Fruit fly (Drosophila melanogaster): Measurements from ENCODE around the gene gny.
A peak's percentile ranks its signal among the peaks of the same experiment; 100 is the strongest.

The gny gene

dm6 chr2L:10387869-10388726, 8.2 kb downstream of the gny start, which contains the start of gene da:
da (plus strand) TSS chr2L:10388105.
- TF ChIP-seq Myc (optimal IDR thresholded peaks at IDR 0.05) (no peak), GATAd (GFP tag; optimal IDR thresholded peaks at IDR 0.05) (no peak), dl (GFP tag; optimal IDR thresholded peaks at IDR 0.05; ENCODE audit: insufficient read depth in 1 of 2, partially characterized antibody in 2 of 2) (no peak), OdsH (GFP tag; optimal IDR thresholded peaks at IDR 0.05) (no peak), Rel (GFP tag; optimal IDR thresholded peaks at IDR 0.05) (no peak), Rel (tag; optimal IDR thresholded peaks at IDR 0.05) (peak; percentile 39), Hnf4 (GFP tag; optimal IDR thresholded peaks at IDR 0.05) (peak; percentile 52), Sp1 (GFP tag; optimal IDR thresholded peaks at IDR 0.05) (peak; percentile 47), dmrt93B (GFP tag; optimal IDR thresholded peaks at IDR 0.05) (no peak), fru (GFP tag; optimal IDR thresholded peaks at IDR 0.05) (peak; percentile 39), rgr (GFP tag; optimal IDR thresholded peaks at IDR 0.05) (peak; percentile 55), ey (GFP tag; optimal IDR thresholded peaks at IDR 0.05) (peak; percentile 33), jim (GFP tag; optimal IDR thresholded peaks at IDR 0.05) (no peak), Jra (GFP tag; optimal IDR thresholded peaks at IDR 0.05) (peak; percentile 56), CrebA (GFP tag; optimal IDR thresholded peaks at IDR 0.05; ENCODE audit: borderline replicate concordance) (no peak), foxo (GFP tag; optimal IDR thresholded peaks at IDR 0.05) (peak in 1 of 2 experiments; percentile 24), N (GFP tag; optimal IDR thresholded peaks at IDR 0.05) (peak; percentile 94), h (GFP tag; optimal IDR thresholded peaks at IDR 0.05) (peak; percentile 56), dsf (GFP tag; optimal IDR thresholded peaks at IDR 0.05; ENCODE audit: borderline replicate concordance) (no peak), CG9705 (GFP tag; optimal IDR thresholded peaks at IDR 0.05) (peak; percentile 12), Hr83 (GFP tag; optimal IDR thresholded peaks at IDR 0.05; ENCODE audit: poor library complexity, severe bottlenecking) (no peak), woc (GFP tag; optimal IDR thresholded peaks at IDR 0.05) (peak; percentile 64), Dif (GFP tag; optimal IDR thresholded peaks at IDR 0.05; ENCODE audit: partially characterized antibody) (no peak), Vsx2 (GFP tag; optimal IDR thresholded peaks at IDR 0.05; ENCODE audit: partially characterized antibody) (no peak), psq (GFP tag; optimal IDR thresholded peaks at IDR 0.05) (peak; percentile 8), pan (optimal IDR thresholded peaks at IDR 0.05) (no peak), brk (GFP tag; optimal IDR thresholded peaks at IDR 0.05) (no peak), HLH106 (tag; optimal IDR thresholded peaks at IDR 0.05) (peak; percentile 61), lola (GFP tag; optimal IDR thresholded peaks at IDR 0.05) (peak; percentile 69), Mio (GFP tag; optimal IDR thresholded peaks at IDR 0.05) (no peak), sage (GFP tag; optimal IDR thresholded peaks at IDR 0.05) (peak; percentile 31), sv (GFP tag; optimal IDR thresholded peaks at IDR 0.05) (peak; percentile 15)

- TF ChIP-seq Myc (optimal IDR thresholded peaks at IDR 0.05) (no peak), Dfd (GFP tag; optimal IDR thresholded peaks at IDR 0.05) (no peak), jim (GFP tag; optimal IDR thresholded peaks at IDR 0.05) (no peak), tai (GFP tag; optimal IDR thresholded peaks at IDR 0.05) (no peak), woc (GFP tag; optimal IDR thresholded peaks at IDR 0.05) (no peak), h (GFP tag; optimal IDR thresholded peaks at IDR 0.05) (no peak), Jra (GFP tag; optimal IDR thresholded peaks at IDR 0.05) (no peak), N (GFP tag; optimal IDR thresholded peaks at IDR 0.05) (no peak), Hr83 (GFP tag; optimal IDR thresholded peaks at IDR 0.05; ENCODE audit: poor library complexity, severe bottlenecking) (no peak), dl (GFP tag; optimal IDR thresholded peaks at IDR 0.05; ENCODE audit: insufficient read depth in 1 of 2, partially characterized antibody in 2 of 2) (no peak)
Measured at dm6 chr2L:10393467-10393866, 13.6 kb downstream of the gny start.

DNA sequence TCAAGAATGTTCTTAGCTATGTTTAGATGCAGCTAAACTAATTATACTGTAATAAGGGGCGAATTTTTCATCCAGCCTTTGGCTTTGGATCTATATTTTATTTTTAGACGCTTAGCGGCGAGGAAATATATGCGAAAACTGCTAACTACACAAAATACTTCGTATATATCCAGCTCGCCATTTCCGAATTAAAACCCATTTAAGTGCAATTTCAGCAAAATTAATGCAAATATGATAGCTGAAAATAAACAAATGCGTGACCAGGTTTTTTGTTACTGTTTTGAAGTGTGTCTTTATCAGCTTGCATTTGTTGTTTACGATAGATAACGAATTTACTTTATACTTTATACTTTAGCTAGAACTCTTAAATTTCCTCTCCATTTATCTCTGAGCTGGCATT, 15.1 kb downstream of the gny start:
- TF ChIP-seq pan (optimal IDR thresholded peaks at IDR 0.05), result no peak
- no peak for TF ChIP-seq GATAd (GFP tag; optimal IDR thresholded peaks at IDR 0.05)
- no peak for TF ChIP-seq Hr78 (GFP tag; optimal IDR thresholded peaks at IDR 0.05)
- no peak for TF ChIP-seq Abd-B (GFP tag; optimal IDR thresholded peaks at IDR 0.05)
- TF ChIP-seq rgr (GFP tag; optimal IDR thresholded peaks at IDR 0.05), result no peak
- no peak for TF ChIP-seq CrebA (GFP tag; optimal IDR thresholded peaks at IDR 0.05; ENCODE audit: borderline replicate concordance)
- peak; percentile 31 for TF ChIP-seq tai (GFP tag; optimal IDR thresholded peaks at IDR 0.05)

Measured in whole organism, wandering third instar larva.